Worm (Caenorhabditis elegans): ENCODE results near the gene T05C1.5.

DNA sequence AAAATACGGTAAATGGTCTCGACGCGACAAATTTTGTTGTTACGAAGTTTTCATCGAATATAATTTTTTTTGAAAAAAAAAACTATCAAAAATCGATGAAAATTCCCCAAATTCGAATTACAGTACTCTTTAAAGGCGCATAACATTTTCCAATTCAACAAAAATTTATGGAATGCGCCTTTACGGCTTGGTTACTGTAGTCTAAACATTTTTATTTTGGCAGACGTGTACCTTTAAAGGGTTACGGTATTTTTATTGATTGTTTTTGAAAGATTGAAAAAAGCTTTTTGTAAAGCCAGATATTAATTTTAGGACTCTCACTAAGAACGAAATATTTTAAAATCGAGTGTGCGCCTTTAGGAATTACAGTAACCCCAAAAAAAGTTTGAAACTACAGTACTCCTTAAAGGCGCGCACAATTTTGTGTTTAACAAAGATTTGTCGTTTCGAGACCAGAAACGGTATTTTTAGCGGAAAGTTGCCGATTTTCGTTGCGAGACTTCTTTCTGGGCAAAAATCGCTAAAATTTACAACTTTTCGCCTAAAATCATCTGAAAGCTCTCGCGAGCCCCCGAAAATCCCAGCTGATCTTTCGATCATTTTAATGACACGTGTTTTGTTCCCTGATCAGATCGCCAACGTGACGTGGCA is 16.5 kb downstream of the T05C1.5 start:
- TF ChIP-seq klf-2 (GFP tag; conservative IDR thresholded peaks at IDR 0.05) (no peak), flt-1 (GFP tag; IDR thresholded peaks at IDR 0.05) (no peak), ztf-23 (GFP tag; IDR thresholded peaks at IDR 0.05) (no peak), ref-1 (GFP tag; conservative IDR thresholded peaks at IDR 0.05) (no peak), cog-1 (tag; optimal IDR thresholded peaks at IDR 0.05) (no peak), T22C8.4 (GFP tag; IDR thresholded peaks at IDR 0.05) (no peak)

Data from whole organism, midembryonic.